Worm (Caenorhabditis elegans) whole organism, late embryonic: ENCODE data around the gene attf-2.
A peak's percentile ranks its signal among the peaks of the same experiment; 100 is the strongest.

Source experiments
- C38D4.7 ChIP-seq: fragments of 200-800 bp; sonication (Bioruptor generic); optimal IDR thresholded peaks from 2 replicates; lab custom pipeline; 2018; ENCODE audit warnings: mild to moderate bottlenecking, missing genetic modification characterization, moderate library complexity, missing compliant biosample characterization
- T23F11.4 ChIP-seq: fragments of 200-800 bp; sonication (Bioruptor generic); optimal IDR thresholded peaks from 2 replicates; lab custom pipeline; 2018; ENCODE audit warnings: mild to moderate bottlenecking, missing genetic modification characterization, missing compliant biosample characterization
- ahr-1 ChIP-seq: sonication (generic microtip); optimal IDR thresholded peaks from 2 replicates; lab custom pipeline; 2016; ENCODE audit warnings: missing genetic modification characterization, missing compliant biosample characterization
- ceh-14 ChIP-seq: sonication (generic microtip); optimal IDR thresholded peaks from 2 replicates; lab custom pipeline; 2016; ENCODE audit warnings: missing genotype, missing genetic modification characterization, missing compliant biosample characterization
- ceh-18 ChIP-seq: sonication (generic microtip); optimal IDR thresholded peaks from 2 replicates; lab custom pipeline; 2016; ENCODE audit warnings: missing genetic modification characterization, missing compliant biosample characterization
- ceh-2 ChIP-seq: sonication (generic microtip); optimal IDR thresholded peaks from 2 replicates; lab custom pipeline; 2016; ENCODE audit warnings: missing genotype, missing genetic modification characterization, missing compliant biosample characterization
- ceh-22 ChIP-seq: sonication (generic microtip); optimal IDR thresholded peaks from 2 replicates; lab custom pipeline; 2017; ENCODE audit warnings: missing biosample characterization, missing genetic modification characterization
- ceh-30 ChIP-seq: fragments of 150-350 bp; optimal IDR thresholded peaks from 2 replicates; lab custom pipeline; 2014; ENCODE audit warnings: missing biosample characterization, missing genetic modification characterization
- ceh-31 ChIP-seq: sonication (generic microtip); optimal IDR thresholded peaks from 2 replicates; lab custom pipeline; 2016; ENCODE audit warnings: missing genetic modification characterization, missing compliant biosample characterization
- ceh-45 ChIP-seq: fragments of 200-800 bp; sonication (Bioruptor generic); IDR thresholded peaks from 2 replicates; pipeline ENCODE4 v1.3.6; 2022; ENCODE audit warnings: missing genetic modification reagents, missing genetic modification characterization, missing compliant biosample characterization
- ceh-48 ChIP-seq: sonication (generic microtip); optimal IDR thresholded peaks from 2 replicates; lab custom pipeline; 2016; ENCODE audit warnings: missing genetic modification characterization, inconsistent platforms, missing compliant biosample characterization
- che-1 ChIP-seq: sonication (generic microtip); optimal IDR thresholded peaks from 2 replicates; lab custom pipeline; 2016; ENCODE audit warnings: mild to moderate bottlenecking, missing genetic modification characterization, missing compliant biosample characterization
- dmd-4 ChIP-seq: sonication (generic microtip); optimal IDR thresholded peaks from 2 replicates; lab custom pipeline; 2016; ENCODE audit warnings: borderline replicate concordance, missing genetic modification characterization, missing compliant biosample characterization
- elt-2 ChIP-seq: sonication (generic microtip); optimal IDR thresholded peaks from 2 replicates; lab custom pipeline; 2016; ENCODE audit warnings: missing genetic modification reagents, missing genetic modification characterization, missing compliant biosample characterization
- ets-4 ChIP-seq: sonication (generic microtip); optimal IDR thresholded peaks from 2 replicates; lab custom pipeline; 2016; ENCODE audit warnings: missing genetic modification characterization, missing compliant biosample characterization
- fax-1 ChIP-seq: sonication (generic microtip); optimal IDR thresholded peaks from 2 replicates; lab custom pipeline; 2016; ENCODE audit warnings: missing genotype, missing genetic modification characterization, missing compliant biosample characterization
- gmeb-2 ChIP-seq: sonication (generic microtip); optimal IDR thresholded peaks from 2 replicates; lab custom pipeline; 2016; ENCODE audit warnings: missing genetic modification characterization, inconsistent platforms, missing compliant biosample characterization
- hlh-15 ChIP-seq: sonication (generic microtip); optimal IDR thresholded peaks from 2 replicates; lab custom pipeline; 2016; ENCODE audit warnings: missing genetic modification characterization, missing compliant biosample characterization
- hlh-6 ChIP-seq: sonication (generic microtip); optimal IDR thresholded peaks from 2 replicates; lab custom pipeline; 2016; ENCODE audit warnings: missing genotype, missing genetic modification characterization, missing compliant biosample characterization
- hlh-8 ChIP-seq: sonication (generic microtip); optimal IDR thresholded peaks from 2 replicates; lab custom pipeline; 2016; ENCODE audit warnings: missing genotype, missing genetic modification characterization, missing compliant biosample characterization
- lim-6 ChIP-seq: sonication (generic microtip); optimal IDR thresholded peaks from 2 replicates; lab custom pipeline; 2016; ENCODE audit warnings: missing genetic modification characterization, missing compliant biosample characterization
- lin-11 ChIP-seq: fragments of 200-800 bp; sonication (Bioruptor generic); optimal IDR thresholded peaks from 2 replicates; lab custom pipeline; 2018; ENCODE audit warnings: mild to moderate bottlenecking, missing genetic modification characterization, missing compliant biosample characterization
- madf-2 ChIP-seq: sonication (generic microtip); optimal IDR thresholded peaks from 2 replicates; lab custom pipeline; 2017; ENCODE audit warnings: missing genetic modification characterization, missing compliant biosample characterization
- nfya-1 ChIP-seq: sonication (generic microtip); optimal IDR thresholded peaks from 2 replicates; lab custom pipeline; 2017; ENCODE audit warnings: missing genetic modification characterization, mild to moderate bottlenecking, missing compliant biosample characterization, antibody characterized with exemption, moderate library complexity
- nhr-232 ChIP-seq: sonication (generic microtip); optimal IDR thresholded peaks from 2 replicates; lab custom pipeline; 2016; ENCODE audit warnings: missing genetic modification characterization, missing compliant biosample characterization
- pag-3 ChIP-seq: sonication (generic microtip); optimal IDR thresholded peaks from 2 replicates; lab custom pipeline; 2016; ENCODE audit warnings: missing compliant biosample characterization, missing genetic modification characterization, borderline replicate concordance
- pax-1 ChIP-seq: fragments of 150-350 bp; optimal IDR thresholded peaks from 2 replicates; lab custom pipeline; 2014; ENCODE audit warnings: missing biosample characterization, missing genetic modification characterization
- pha-4 ChIP-seq: fragments of 150-350 bp; optimal IDR thresholded peaks from 2 replicates; lab custom pipeline; 2018; ENCODE audit warnings: missing biosample characterization, missing genetic modification reagents, missing genetic modification characterization
- pros-1 ChIP-seq: fragments of 150-350 bp; optimal IDR thresholded peaks from 2 replicates; lab custom pipeline; 2014; ENCODE audit warnings: missing biosample characterization, missing genetic modification reagents, missing genetic modification characterization
- ref-2 ChIP-seq: sonication (generic microtip); optimal IDR thresholded peaks from 2 replicates; lab custom pipeline; 2016; ENCODE audit warnings: missing genetic modification characterization, missing compliant biosample characterization
- rnt-1 ChIP-seq: sonication (generic microtip); optimal IDR thresholded peaks from 2 replicates; lab custom pipeline; 2016; ENCODE audit warnings: missing genetic modification characterization, missing compliant biosample characterization
- sox-2 ChIP-seq: fragments of 200-800 bp; sonication (Bioruptor generic); IDR thresholded peaks from 2 replicates; pipeline ENCODE4 v1.3.6; 2022; ENCODE audit warnings: missing genetic modification reagents, missing genetic modification characterization, missing compliant biosample characterization
- tbx-2 ChIP-seq: sonication (generic microtip); optimal IDR thresholded peaks from 2 replicates; lab custom pipeline; 2016; ENCODE audit warnings: missing genetic modification characterization, missing compliant biosample characterization
- ttx-3 ChIP-seq: sonication (generic microtip); optimal IDR thresholded peaks from 2 replicates; lab custom pipeline; 2016; ENCODE audit warnings: missing genetic modification reagents, missing genetic modification characterization, missing compliant biosample characterization
- unc-3 ChIP-seq, 2 experiments: fragments of 200-800 bp in 1 of 2; sonication (Bioruptor generic) in 1 of 2; sonication (generic microtip) in 1 of 2; conservative IDR thresholded peaks in 1 of 2; optimal IDR thresholded peaks in 1 of 2; 2 replicates each; pipeline versions ENCODE4 v1.3.6 to Lab custom; 2016 to 2022; ENCODE audit warnings: missing compliant biosample characterization in 2 of 2, missing genetic modification characterization in 2 of 2, missing genetic modification reagents in 1 of 2
- unc-42 ChIP-seq: sonication (generic microtip); optimal IDR thresholded peaks from 2 replicates; lab custom pipeline; 2016; ENCODE audit warnings: missing genotype, missing genetic modification characterization, missing compliant biosample characterization
- unc-55 ChIP-seq: sonication (generic microtip); optimal IDR thresholded peaks from 2 replicates; lab custom pipeline; 2017; ENCODE audit warnings: missing biosample characterization, missing genetic modification reagents, missing genetic modification characterization
- unc-86 ChIP-seq: sonication (generic microtip); optimal IDR thresholded peaks from 2 replicates; lab custom pipeline; 2016; ENCODE audit warnings: missing genetic modification characterization, missing compliant biosample characterization
- zip-5 ChIP-seq: sonication (generic microtip); optimal IDR thresholded peaks from 2 replicates; lab custom pipeline; 2016; ENCODE audit warnings: missing genetic modification characterization, missing compliant biosample characterization
- ztf-16 ChIP-seq: sonication (generic microtip); optimal IDR thresholded peaks from 2 replicates; lab custom pipeline; 2017; ENCODE audit warnings: missing genetic modification characterization, missing compliant biosample characterization

Gene attf-2

ce11 chrV:7196037-7196436 is at the start of gene attf-2:
TSS of gene attf-2 (minus strand) at chrV:7196137.
- TF ChIP-seq C38D4.7 (GFP tag; lab: Kevin White, UChicago) (no peak), lin-11 (tag; lab: Kevin White, UChicago) (no peak), sox-2 (GFP tag; lab: Robert Waterston, UW) (no peak), pag-3 (tag; lab: Kevin White, UChicago) (no peak), ahr-1 (tag; lab: Kevin White, UChicago) (no peak), rnt-1 (tag; lab: Kevin White, UChicago) (no peak), hlh-6 (tag; lab: Kevin White, UChicago) (no peak), ceh-30 (no peak), ceh-48 (tag; lab: Kevin White, UChicago) (no peak), ref-2 (tag; lab: Kevin White, UChicago) (no peak), hlh-15 (tag; lab: Kevin White, UChicago) (no peak), unc-86 (tag; lab: Kevin White, UChicago) (no peak), che-1 (tag; lab: Kevin White, UChicago) (no peak), zip-5 (tag; lab: Kevin White, UChicago) (no peak), ceh-45 (GFP tag; lab: Robert Waterston, UW) (no peak)

- TF ChIP-seq ceh-18 (tag; lab: Kevin White, UChicago) (no peak), lin-11 (tag; lab: Kevin White, UChicago) (no peak), nhr-232 (no peak), tbx-2 (no peak), pros-1 (tag; lab: Kevin White, UChicago) (no peak), dmd-4 (tag; lab: Kevin White, UChicago) (no peak), ttx-3 (tag; lab: Kevin White, UChicago) (no peak), ceh-22 (tag; lab: Kevin White, UChicago) (no peak), lim-6 (tag; lab: Kevin White, UChicago) (no peak), ref-2 (tag; lab: Kevin White, UChicago) (no peak), nfya-1 (no peak)
These were observed 43.5 kb upstream of the attf-2 start, which contains the start of gene C05C8.1 for ce11 chrV:7239471-7239870. TSS of gene C05C8.1 (plus strand) at chrV:7239771.

ce11 chrV:7237133-7237532 is 41.2 kb upstream of the attf-2 start, which contains the start of gene hyls-1:
TSS of gene hyls-1 (plus strand) at chrV:7237381.
- peak; percentile 57 for TF ChIP-seq ceh-31 (tag; lab: Kevin White, UChicago)
- no peak for TF ChIP-seq lim-6 (tag; lab: Kevin White, UChicago)
- TF ChIP-seq unc-3 (GFP tag; conservative IDR thresholded peaks at IDR 0.05; lab: Robert Waterston, UW): no peak
- TF ChIP-seq unc-3 (tag; optimal IDR thresholded peaks at IDR 0.05; lab: Kevin White, UChicago): no peak
- TF ChIP-seq ztf-16 (tag; lab: Kevin White, UChicago): peak; percentile 7
- TF ChIP-seq elt-2 (tag; lab: Kevin White, UChicago): peak; percentile 36
- peak; percentile 59 for TF ChIP-seq unc-42 (tag; lab: Kevin White, UChicago)
- no peak for TF ChIP-seq unc-55 (GFP tag; lab: Kevin White, UChicago)
- TF ChIP-seq T23F11.4 (GFP tag; lab: Kevin White, UChicago): no peak
- TF ChIP-seq pax-1 (tag; lab: Kevin White, UChicago): peak; percentile 74
- TF ChIP-seq ceh-18 (tag; lab: Kevin White, UChicago): peak; percentile 58
- TF ChIP-seq fax-1 (tag; lab: Kevin White, UChicago): no peak
- TF ChIP-seq ceh-14 (tag; lab: Kevin White, UChicago): peak; percentile 25
- peak; percentile 82 for TF ChIP-seq nfya-1
- TF ChIP-seq C38D4.7 (GFP tag; lab: Kevin White, UChicago): no peak

- TF ChIP-seq ref-2 (tag; lab: Kevin White, UChicago) (no peak), zip-5 (tag; lab: Kevin White, UChicago) (no peak), pros-1 (tag; lab: Kevin White, UChicago) (no peak), lin-11 (tag; lab: Kevin White, UChicago) (no peak)
These were observed 41.0 kb upstream of the attf-2 start, which contains the start of gene hpo-9 for ce11 chrV:7237094-7237132. TSS of gene hpo-9 (minus strand) at chrV:7237130.

- TF ChIP-seq ceh-31 (tag; lab: Kevin White, UChicago): no peak
- TF ChIP-seq pha-4 (tag; lab: Kevin White, UChicago): no peak
- TF ChIP-seq ceh-2: no peak
- no peak for TF ChIP-seq madf-2 (tag; lab: Kevin White, UChicago)
- no peak for TF ChIP-seq ets-4
- no peak for TF ChIP-seq hlh-8 (tag; lab: Kevin White, UChicago)
- TF ChIP-seq ceh-30: no peak
- TF ChIP-seq gmeb-2 (tag; lab: Kevin White, UChicago): no peak
- TF ChIP-seq lin-11 (tag; lab: Kevin White, UChicago): no peak
These were observed 40.8 kb upstream of the attf-2 start for ce11 chrV:7236694-7237093.
